Worm (Caenorhabditis elegans) whole organism, mixed stage, embryonic: Measurements from ENCODE around the gene C18G1.1.

Source experiments
- lin-13 ChIP-seq: fragments of 150-350 bp; optimal IDR thresholded peaks from 2 replicates; lab custom pipeline; 2014; ENCODE audit warnings: missing biosample characterization, missing genetic modification characterization
- nhr-237 ChIP-seq: fragments of 150-350 bp; optimal IDR thresholded peaks from 2 replicates; lab custom pipeline; 2014; ENCODE audit warnings: missing biosample characterization, missing genetic modification characterization
- snpc-4 ChIP-seq: fragments of 150-350 bp; optimal IDR thresholded peaks from 2 replicates; lab custom pipeline; 2014; ENCODE audit warnings: missing biosample characterization, missing genetic modification characterization
- unc-62 ChIP-seq: fragments of 150-350 bp; optimal IDR thresholded peaks from 2 replicates; lab custom pipeline; 2014; ENCODE audit warnings: missing biosample characterization, missing genetic modification reagents, missing genetic modification characterization
- ztf-11 ChIP-seq: fragments of 150-350 bp; optimal IDR thresholded peaks from 2 replicates; lab custom pipeline; 2014; ENCODE audit warnings: missing biosample characterization, missing genetic modification characterization

- TF ChIP-seq lin-13 (tag; lab: Kevin White, UChicago) (no peak), unc-62 (GFP tag; lab: Kevin White, UChicago) (no peak), snpc-4 (tag; lab: Kevin White, UChicago) (no peak), ztf-11 (tag; lab: Kevin White, UChicago) (no peak), nhr-237 (tag; lab: Kevin White, UChicago) (no peak)
Measured at ce11 chrV:4800794-4801193, 23.0 kb downstream of the C18G1.1 start, which contains the start of gene R02F11.1.
